Worm (Caenorhabditis elegans): ENCODE results near the gene twk-39.
"Not testable (repeated sequence)": the region's sequence is repeated elsewhere in the genome, so short reads cannot be mapped to it uniquely, and the experiment has no call there.

twk-39 gene

DNA sequence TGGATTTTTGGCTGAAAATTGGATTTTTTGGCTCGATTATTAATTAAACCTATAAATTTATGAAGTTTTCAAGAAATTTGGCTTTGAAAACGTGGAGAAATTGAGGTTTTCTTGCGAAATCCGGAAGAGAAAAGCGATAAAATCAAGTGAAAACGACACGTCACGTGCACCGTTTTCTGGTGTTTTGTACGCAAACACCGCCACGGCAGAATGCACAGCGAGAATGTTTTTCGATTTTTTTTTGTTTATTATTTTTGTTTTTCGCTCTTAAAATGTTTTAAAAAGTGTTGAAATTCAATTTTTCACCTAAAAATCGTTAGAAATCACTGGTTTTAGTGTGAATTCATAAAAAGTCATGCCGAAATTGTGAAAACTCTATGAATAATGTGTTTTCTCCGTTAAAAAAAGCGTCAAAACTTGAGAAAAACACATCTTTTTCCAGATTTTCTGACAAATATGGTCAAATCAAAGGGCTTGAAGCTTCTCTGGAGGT is 21.0 kb upstream of the twk-39 start, which contains the start of gene immp-1 (continued):
- TF ChIP-seq unc-39 (tag; optimal IDR thresholded peaks at IDR 0.05) (no peak), nhr-77 (tag; optimal IDR thresholded peaks at IDR 0.05) (no peak), nhr-43 (tag; optimal IDR thresholded peaks at IDR 0.05; ENCODE audit: poor library complexity, severe bottlenecking) (no peak)

DNA sequence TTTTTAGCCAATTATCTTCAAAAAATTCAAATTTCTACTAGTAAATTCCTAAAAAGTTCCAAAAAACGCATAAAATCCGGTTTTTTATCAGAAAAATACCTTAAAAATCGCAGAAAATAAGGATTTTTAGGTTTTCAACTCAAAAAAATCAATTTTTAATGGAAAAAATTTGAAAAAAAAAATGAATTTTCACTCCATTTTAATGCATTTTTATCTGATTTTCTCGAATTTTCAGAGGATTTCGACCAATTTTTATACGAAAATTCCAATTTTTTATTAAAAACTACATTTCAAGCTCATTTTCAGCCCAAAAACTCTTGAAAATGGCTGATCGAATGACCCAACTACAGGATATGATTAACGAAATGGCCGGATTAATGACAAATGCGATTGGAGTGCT is 18.2 kb upstream of the twk-39 start, which contains the start of gene mdt-21:
Gene mdt-21 (plus strand): TSS at position 301 of the 400 bp plus-strand sequence.
- TF ChIP-seq ZK546.5 (tag; optimal IDR thresholded peaks at IDR 0.05) (no peak), elt-1 (tag; optimal IDR thresholded peaks at IDR 0.05) (no peak), fkh-10 (GFP tag; optimal IDR thresholded peaks at IDR 0.05) (no peak), nhr-11 (tag; optimal IDR thresholded peaks at IDR 0.05) (no peak)

DNA sequence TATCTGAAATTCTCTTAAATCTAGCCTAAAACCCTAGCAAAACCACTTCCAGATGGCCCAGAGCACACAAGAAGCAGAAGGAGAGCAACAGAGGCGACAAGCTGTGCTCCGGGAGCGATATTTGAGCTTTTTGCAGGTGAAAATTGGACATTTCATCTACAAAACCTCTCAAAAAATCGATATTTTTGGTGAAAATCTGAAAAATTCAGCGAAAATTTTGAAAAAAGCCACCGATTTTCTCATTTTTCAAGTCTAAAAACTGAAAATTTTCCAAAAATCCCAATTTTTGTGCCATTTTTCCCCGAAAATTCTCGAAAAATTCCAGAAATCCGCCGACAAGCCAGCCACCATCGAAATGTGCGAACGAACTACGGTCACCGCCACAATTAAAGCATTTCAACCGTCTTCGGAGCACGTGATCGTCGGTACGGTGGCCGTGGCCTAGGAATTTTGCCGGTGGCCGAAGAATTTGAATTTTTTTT is 15.3 kb upstream of the twk-39 start, which contains the start of gene C24H11.5:
Gene C24H11.5 (plus strand): TSS at position 51 of the 482 bp plus-strand sequence.
- TF ChIP-seq daf-12 (tag; optimal IDR thresholded peaks at IDR 0.05) = no peak
- no peak for TF ChIP-seq nhr-43 (tag; optimal IDR thresholded peaks at IDR 0.05; ENCODE audit: poor library complexity, severe bottlenecking)

DNA sequence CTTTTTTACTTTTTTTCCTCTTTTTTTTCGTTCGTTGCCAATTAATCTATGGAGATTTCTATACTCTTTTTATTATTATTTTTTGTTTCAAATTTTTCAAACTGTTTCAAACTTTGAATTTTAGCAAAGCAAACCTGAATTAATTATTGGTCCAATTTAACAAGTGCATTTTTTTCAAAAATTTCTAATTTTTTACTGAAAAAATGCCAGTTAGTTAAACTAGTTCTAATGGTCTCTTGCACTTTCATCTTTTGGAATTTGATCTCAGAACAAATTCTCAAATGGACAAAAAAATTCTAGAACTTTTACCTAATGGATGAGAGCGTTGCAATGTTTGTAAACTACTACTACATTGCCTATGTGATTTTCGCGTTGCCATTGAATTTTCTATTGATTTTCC is 13.7 kb upstream of the twk-39 start, which contains the start of gene srd-74:
Gene srd-74 (plus strand): TSS at position 301 of the 400 bp plus-strand sequence.
- TF ChIP-seq egl-27 (tag; optimal IDR thresholded peaks at IDR 0.05) (no peak), nhr-237 (tag; optimal IDR thresholded peaks at IDR 0.05) (no peak), unc-39 (tag; optimal IDR thresholded peaks at IDR 0.05) (no peak), elt-2 (tag; optimal IDR thresholded peaks at IDR 0.05) (no peak)

DNA sequence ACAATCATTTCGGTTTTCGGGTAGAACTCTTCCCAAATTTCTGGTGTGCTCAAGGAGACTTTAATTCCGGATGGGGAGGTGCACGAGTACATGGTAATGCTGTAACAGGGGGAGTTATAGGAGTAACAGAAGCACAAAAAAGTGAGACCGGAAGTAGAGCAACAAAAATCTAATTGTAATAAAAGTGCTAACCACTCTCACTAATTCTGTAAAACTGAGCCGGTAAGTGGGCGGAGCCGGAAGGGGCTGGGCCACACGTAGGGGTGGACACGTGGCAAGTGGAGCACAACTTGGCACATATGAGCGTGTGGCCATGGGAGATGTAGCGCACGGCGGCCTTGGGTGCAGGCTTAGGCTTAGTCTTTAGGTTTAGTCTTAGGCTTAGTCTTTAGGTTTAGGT is 9.6 kb upstream of the twk-39 start, which contains the start of gene tbx-38:
Gene tbx-38 (minus strand): TSS at position 101 of the 400 bp plus-strand sequence.
- TF ChIP-seq skn-1 (tag; optimal IDR thresholded peaks at IDR 0.05) (no peak), nhr-23 (tag; optimal IDR thresholded peaks at IDR 0.05) (no peak), sea-2 (GFP tag; optimal IDR thresholded peaks at IDR 0.05) (no peak), ceh-28 (tag; optimal IDR thresholded peaks at IDR 0.05) (no peak), R02D3.7 (tag; optimal IDR thresholded peaks at IDR 0.05) (no peak), pha-4 (tag; optimal IDR thresholded peaks at IDR 0.05) (no peak), elt-2 (tag; optimal IDR thresholded peaks at IDR 0.05) (no peak), nhr-28 (tag; optimal IDR thresholded peaks at IDR 0.05) (no peak), fkh-10 (GFP tag; optimal IDR thresholded peaks at IDR 0.05) (no peak), ztf-4 (tag; optimal IDR thresholded peaks at IDR 0.05) (no peak), fos-1 (tag; optimal IDR thresholded peaks at IDR 0.05) (no peak), zag-1 (tag; optimal IDR thresholded peaks at IDR 0.05) (no peak), ZK546.5 (tag; optimal IDR thresholded peaks at IDR 0.05) (no peak), nhr-67 (tag; optimal IDR thresholded peaks at IDR 0.05) (no peak), ceh-16 (tag; optimal IDR thresholded peaks at IDR 0.05) (no peak), nhr-11 (tag; optimal IDR thresholded peaks at IDR 0.05) (no peak), aly-2 (tag; optimal IDR thresholded peaks at IDR 0.05) (no peak), hmg-11 (tag; optimal IDR thresholded peaks at IDR 0.05) (no peak)

DNA sequence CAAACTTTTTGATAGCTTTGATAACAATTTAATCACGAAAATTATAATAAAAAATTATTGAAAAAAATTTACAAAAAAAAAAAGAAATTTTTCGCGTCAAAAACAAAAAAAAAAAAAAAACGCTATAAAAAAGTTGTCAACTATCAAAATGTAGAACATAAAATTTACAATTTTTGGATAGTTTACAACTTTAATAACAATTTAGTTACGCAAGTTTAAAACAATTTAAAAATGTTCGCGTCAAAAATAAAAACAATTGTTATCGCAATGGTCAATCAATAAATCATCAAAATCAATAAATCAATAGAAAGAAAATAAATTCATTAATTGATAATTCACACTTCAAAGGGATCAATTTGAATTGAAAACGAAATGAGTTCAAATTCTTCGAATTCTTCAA is 8.2 kb upstream of the twk-39 start, which contains the start of gene C24H11.1:
Gene C24H11.1 (plus strand): TSS at position 301 of the 400 bp plus-strand sequence.
- TF ChIP-seq aly-2 (tag; optimal IDR thresholded peaks at IDR 0.05); ama-1 (optimal IDR thresholded peaks at IDR 0.05); eor-1 (tag; optimal IDR thresholded peaks at IDR 0.05): not testable (repeated sequence)

DNA sequence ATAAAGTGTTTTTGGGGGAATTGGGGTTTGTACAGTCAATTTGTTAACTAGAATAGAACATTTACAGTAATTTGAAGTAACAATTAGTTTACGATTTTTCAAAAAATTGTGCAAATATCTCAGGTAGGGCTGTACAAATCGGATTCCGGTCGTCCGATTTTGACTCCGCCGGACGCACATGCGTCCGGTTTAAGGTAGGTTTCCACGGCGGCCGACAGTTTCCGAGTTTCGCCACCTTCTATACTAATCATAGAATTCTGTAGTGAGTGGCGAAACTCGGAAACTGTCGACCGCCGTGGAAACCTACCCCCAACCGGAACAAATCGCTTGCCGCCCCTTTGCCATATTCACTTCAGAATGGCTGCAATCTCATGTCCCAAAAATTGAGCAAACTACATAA is 6.1 kb upstream of the twk-39 start:
- TF ChIP-seq lin-15B (tag; optimal IDR thresholded peaks at IDR 0.05) = no peak
- no peak for TF ChIP-seq aly-2 (tag; optimal IDR thresholded peaks at IDR 0.05)
- no peak for TF ChIP-seq ztf-4 (tag; optimal IDR thresholded peaks at IDR 0.05)
- no peak for TF ChIP-seq ceh-16 (tag; optimal IDR thresholded peaks at IDR 0.05)
- no peak for TF ChIP-seq unc-39 (tag; optimal IDR thresholded peaks at IDR 0.05)
- no peak for TF ChIP-seq ceh-9 (tag; optimal IDR thresholded peaks at IDR 0.05)
- no peak for TF ChIP-seq daf-12 (tag; optimal IDR thresholded peaks at IDR 0.05)
- no peak for TF ChIP-seq sea-2 (GFP tag; optimal IDR thresholded peaks at IDR 0.05)

Data from whole organism, L3 larva.